Worm (Caenorhabditis elegans) whole organism, young adult: ENCODE results near the gene cki-2.

Experiments used
- T07F8.4 ChIP-seq: sonication (generic microtip); optimal IDR thresholded peaks from 2 replicates; lab custom pipeline; 2016; ENCODE audit warnings: mild to moderate bottlenecking, missing genetic modification characterization, moderate library complexity, missing compliant biosample characterization
- bed-2 ChIP-seq: fragments of 200-800 bp; sonication (Bioruptor generic); IDR thresholded peaks from 2 replicates; pipeline ENCODE4 v1.3.6; 2022; ENCODE audit warnings: missing genetic modification reagents, missing genetic modification characterization, missing compliant biosample characterization
- nhr-90 ChIP-seq: sonication (generic microtip); optimal IDR thresholded peaks from 2 replicates; lab custom pipeline; 2016; ENCODE audit warnings: missing genotype, mild to moderate bottlenecking, missing genetic modification characterization, missing compliant biosample characterization
- sdz-38 ChIP-seq: sonication (generic microtip); optimal IDR thresholded peaks from 2 replicates; lab custom pipeline; 2016; ENCODE audit warnings: missing genotype, missing genetic modification characterization, missing compliant biosample characterization

DNA sequence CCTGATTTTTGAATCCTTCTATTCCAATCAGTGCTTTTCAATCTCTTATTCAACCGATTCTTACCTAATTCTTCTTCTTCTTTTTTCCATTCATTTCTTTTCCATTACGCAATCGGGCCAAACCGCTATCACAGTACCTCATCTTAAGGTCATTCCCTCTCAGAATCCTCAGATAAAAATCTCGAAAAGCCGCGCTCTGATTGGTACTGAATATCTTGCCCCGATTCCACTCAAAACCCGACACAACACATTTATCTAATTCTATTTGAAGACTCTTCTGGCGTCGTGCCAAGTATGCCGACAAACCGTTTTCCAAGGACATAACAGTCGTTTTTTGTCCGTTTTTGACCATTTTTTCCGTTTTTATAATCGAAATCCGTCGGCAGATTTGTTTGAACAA lies 14.4 kb upstream of the cki-2 start:
- TF ChIP-seq nhr-90 (no peak), bed-2 (GFP tag; lab: Robert Waterston, UW) (no peak), T07F8.4 (tag; lab: Kevin White, UChicago) (no peak), sdz-38 (no peak)
